Worm (Caenorhabditis elegans) whole organism, young adult: ENCODE measurements around the gene Y60C6A.1.

ENCODE experiments used
- B0261.1 ChIP-seq: sonication (generic microtip); optimal IDR thresholded peaks from 2 replicates; lab custom pipeline; 2016; ENCODE audit warnings: mild to moderate bottlenecking, missing genetic modification characterization, moderate library complexity, missing compliant biosample characterization
- C17E4.6 ChIP-seq: fragments of 200-800 bp; sonication (Bioruptor generic); IDR thresholded peaks from 2 replicates; pipeline ENCODE4 v1.3.6; 2022; ENCODE audit warnings: missing genetic modification reagents, missing genetic modification characterization, missing compliant biosample characterization
- Y53F4B.3 ChIP-seq: fragments of 200-800 bp; sonication (Bioruptor generic); IDR thresholded peaks from 2 replicates; pipeline ENCODE4 v1.3.6; 2022; ENCODE audit warnings: missing genetic modification reagents, missing genetic modification characterization, missing compliant biosample characterization
- mxl-1 ChIP-seq: sonication (generic microtip); optimal IDR thresholded peaks from 2 replicates; lab custom pipeline; 2016; ENCODE audit warnings: missing genetic modification characterization, missing compliant biosample characterization
- unc-62 ChIP-seq: fragments of 150-350 bp; optimal IDR thresholded peaks from 2 replicates; lab custom pipeline; 2014; ENCODE audit warnings: missing biosample characterization, missing genetic modification reagents, missing genetic modification characterization

DNA sequence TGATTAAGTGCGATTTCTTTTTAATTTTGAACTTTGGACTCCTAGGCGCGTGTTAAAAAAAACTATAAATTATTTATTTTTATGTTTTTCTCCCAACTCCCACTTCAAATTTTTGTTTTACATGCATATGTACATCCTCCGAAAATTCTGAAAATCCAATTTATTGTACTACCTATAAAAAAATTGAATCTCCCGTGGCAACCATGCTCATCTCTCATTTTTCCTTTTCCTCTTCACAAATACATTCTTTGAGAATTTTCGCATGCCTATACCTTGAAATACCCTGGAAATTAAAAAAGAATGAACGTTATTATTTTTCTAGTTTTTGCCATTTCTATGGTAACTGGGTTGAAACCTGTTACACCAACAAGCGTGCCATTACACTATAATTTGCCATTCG is 5.4 kb downstream of the Y60C6A.1 start, which contains the start of gene R02F11.10:
- TF ChIP-seq unc-62 (GFP tag; lab: Kevin White, UChicago): no peak
- no peak for TF ChIP-seq C17E4.6 (GFP tag; lab: Robert Waterston, UW)
- TF ChIP-seq mxl-1 (tag; lab: Kevin White, UChicago): no peak
- no peak for TF ChIP-seq Y53F4B.3 (GFP tag; lab: Robert Waterston, UW)
- TF ChIP-seq B0261.1 (tag; lab: Kevin White, UChicago): no peak
